Fruit fly (Drosophila melanogaster): ENCODE results near the gene Neb-cGP.

The Neb-cGP gene

DNA sequence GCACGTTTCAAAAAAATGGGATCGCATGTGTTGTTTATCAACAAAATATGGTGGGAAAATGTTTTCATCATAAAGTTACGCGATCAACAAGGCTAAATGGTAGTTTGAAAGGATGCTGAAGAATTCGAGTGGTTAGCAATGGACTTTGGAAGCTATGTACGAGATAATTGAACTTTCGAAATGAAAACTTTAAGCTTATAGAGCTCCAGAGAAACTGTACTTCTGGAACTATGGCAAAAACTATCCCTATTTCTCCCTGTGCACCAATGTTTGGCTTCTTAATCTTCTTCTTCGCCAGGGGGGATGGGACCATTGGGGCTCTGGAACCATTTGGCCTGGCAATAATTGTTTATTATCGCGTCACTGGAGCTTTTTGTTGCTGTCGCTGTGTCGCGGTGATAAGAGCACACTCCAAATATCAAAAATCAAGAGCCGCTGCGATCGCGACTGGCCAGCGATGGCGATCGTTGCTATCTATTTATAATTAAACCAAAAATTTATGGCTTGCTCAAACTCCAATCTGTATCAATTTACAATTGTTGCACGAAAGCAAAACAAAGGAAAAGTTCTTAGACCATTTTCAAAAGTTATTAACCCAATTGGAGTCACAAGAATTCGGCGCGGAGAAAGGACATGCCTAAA, 27.5 kb downstream of the Neb-cGP start (continued):
- 0 out of 3 replicates have a peak, but pooled peaks have one; percentile 41 for TF ChIP-seq Dbx (GFP tag; IDR thresholded peaks at IDR 0.05)
- TF ChIP-seq Hsf (GFP tag; optimal IDR thresholded peaks at IDR 0.05): peak; percentile 31
- peak; percentile 42 for TF ChIP-seq mam (GFP tag; optimal IDR thresholded peaks at IDR 0.05)
- peak; percentile 12 for TF ChIP-seq CG15011 (GFP tag; optimal IDR thresholded peaks at IDR 0.05)
- no peak for TF ChIP-seq CG32767 (GFP tag; IDR thresholded peaks at IDR 0.05)
- no peak for TF ChIP-seq CG12942 (GFP tag; optimal IDR thresholded peaks at IDR 0.05)
- TF ChIP-seq CG6854 (GFP tag; optimal IDR thresholded peaks at IDR 0.05): peak; percentile 29
- peak; percentile 30 for TF ChIP-seq org-1 (GFP tag; optimal IDR thresholded peaks at IDR 0.05)
- no peak for TF ChIP-seq CG34422 (GFP tag; IDR thresholded peaks at IDR 0.05)
- peak; percentile 26 for TF ChIP-seq CG2712 (tag; optimal IDR thresholded peaks at IDR 0.05)
- peak; percentile 59 for TF ChIP-seq CG7786 (GFP tag; optimal IDR thresholded peaks at IDR 0.05)
- peak; percentile 62 for TF ChIP-seq CG15514 (GFP tag; optimal IDR thresholded peaks at IDR 0.05)
- TF ChIP-seq CG9817 (tag; optimal IDR thresholded peaks at IDR 0.05): peak; percentile 22
- no peak for TF ChIP-seq CG5245 (GFP tag; optimal IDR thresholded peaks at IDR 0.05)
- 0 out of 2 replicates have a peak, but pooled peaks have one; percentile 14 for TF ChIP-seq CG31224 (GFP tag; IDR thresholded peaks at IDR 0.05)
- TF ChIP-seq CG12659 (GFP tag; optimal IDR thresholded peaks at IDR 0.05): peak; percentile 37
- 0 out of 2 replicates have a peak, but pooled peaks have one; percentile 22 for TF ChIP-seq CG14014 (GFP tag; IDR thresholded peaks at IDR 0.05)
- TF ChIP-seq CG12299 (tag; optimal IDR thresholded peaks at IDR 0.05): no peak
- peak; percentile 39 for TF ChIP-seq HmgZ (tag; optimal IDR thresholded peaks at IDR 0.05)
- TF ChIP-seq dysf (GFP tag; IDR thresholded peaks at IDR 0.05): peak; percentile 73; the same call in 2 of the 3 replicates
- peak; percentile 49; the same call in 1 of the 2 replicates for TF ChIP-seq slbo (GFP tag; IDR thresholded peaks at IDR 0.05)
- peak; percentile 44 for TF ChIP-seq pho (GFP tag; optimal IDR thresholded peaks at IDR 0.05)
- no peak for TF ChIP-seq yki (optimal IDR thresholded peaks at IDR 0.05)
- TF ChIP-seq CG6175 (GFP tag; IDR thresholded peaks at IDR 0.05): no peak
- no peak for TF ChIP-seq knrl (GFP tag; IDR thresholded peaks at IDR 0.05; ENCODE audit: partially characterized antibody)
- TF ChIP-seq grn (GFP tag; optimal IDR thresholded peaks at IDR 0.05): peak; percentile 72
- peak; percentile 53 for TF ChIP-seq CG13296 (GFP tag; optimal IDR thresholded peaks at IDR 0.05)
- peak; percentile 5 for TF ChIP-seq CG4424 (GFP tag; optimal IDR thresholded peaks at IDR 0.05)
- TF ChIP-seq sob (GFP tag; IDR thresholded peaks at IDR 0.05): no peak
- no peak for TF ChIP-seq CG4707 (GFP tag; optimal IDR thresholded peaks at IDR 0.05)
- no peak for TF ChIP-seq Doc2 (GFP tag; IDR thresholded peaks at IDR 0.05)
- TF ChIP-seq Sry-δ (GFP tag; optimal IDR thresholded peaks at IDR 0.05): peak; percentile 7
- no peak for TF ChIP-seq CG2875 (GFP tag; optimal IDR thresholded peaks at IDR 0.05)
- no peak for TF ChIP-seq chm (GFP tag; IDR thresholded peaks at IDR 0.05)
- no peak for TF ChIP-seq Hr3 (GFP tag; optimal IDR thresholded peaks at IDR 0.05)
- TF ChIP-seq unpg (GFP tag; optimal IDR thresholded peaks at IDR 0.05): peak; percentile 38
- TF ChIP-seq fru (optimal IDR thresholded peaks at IDR 0.05): no peak
- peak; percentile 57 for TF ChIP-seq Ptx1 (GFP tag; IDR thresholded peaks at IDR 0.05)
- TF ChIP-seq CG13624 (GFP tag; optimal IDR thresholded peaks at IDR 0.05): peak; percentile 39
- TF ChIP-seq sens (GFP tag): peak; percentile 54
- peak; percentile 36 for TF ChIP-seq sd (tag; optimal IDR thresholded peaks at IDR 0.05)
- peak in 1 of 2 experiments; percentile 7 for TF ChIP-seq chif (GFP tag; optimal IDR thresholded peaks at IDR 0.05)
- peak; percentile 51 for TF ChIP-seq Hand (GFP tag; optimal IDR thresholded peaks at IDR 0.05)
- TF ChIP-seq NK7.1 (GFP tag; optimal IDR thresholded peaks at IDR 0.05): no peak
- TF ChIP-seq dmrt99B (tag; optimal IDR thresholded peaks at IDR 0.05): peak; percentile 34
- TF ChIP-seq lab (GFP tag; optimal IDR thresholded peaks at IDR 0.05): peak; percentile 79
- peak; percentile 8 for TF ChIP-seq her (GFP tag; optimal IDR thresholded peaks at IDR 0.05)
- peak; percentile 4 for TF ChIP-seq CG6683 (GFP tag; optimal IDR thresholded peaks at IDR 0.05)
- no peak for TF ChIP-seq bowl (GFP tag; IDR thresholded peaks at IDR 0.05)
- TF ChIP-seq gsb (GFP tag; IDR thresholded peaks at IDR 0.05): no peak
- TF ChIP-seq D19B (GFP tag; optimal IDR thresholded peaks at IDR 0.05): peak; percentile 41
